Worm (Caenorhabditis elegans): ENCODE data around the gene com-1.

DNA sequence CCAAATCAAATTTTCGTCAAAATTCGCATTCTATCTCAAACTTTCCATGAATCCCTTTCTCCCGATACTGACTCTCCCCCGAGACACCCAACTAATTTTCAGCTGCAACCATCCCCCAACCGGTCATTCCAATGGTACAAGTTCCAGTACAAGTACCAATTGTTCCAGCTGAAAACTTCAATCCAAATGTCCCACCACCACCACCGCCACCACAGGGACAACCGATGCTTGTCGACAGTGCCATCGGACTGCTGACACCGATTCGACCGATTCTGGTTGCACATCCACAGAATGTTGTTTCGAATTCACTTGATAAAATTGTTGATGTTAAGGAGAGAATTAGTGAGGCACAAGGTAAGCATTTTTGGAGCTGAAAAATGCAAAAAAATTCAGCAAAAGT, 49.4 kb downstream of the com-1 start:
- TF ChIP-seq blmp-1 (tag; optimal IDR thresholded peaks at IDR 0.05) (no peak), lin-32 (GFP tag; optimal IDR thresholded peaks at IDR 0.05) (no peak), nhr-237 (tag; optimal IDR thresholded peaks at IDR 0.05) (no peak), nhr-12 (tag; optimal IDR thresholded peaks at IDR 0.05) (no peak), unc-62 (GFP tag; optimal IDR thresholded peaks at IDR 0.05) (no peak), pha-4 (tag; optimal IDR thresholded peaks at IDR 0.05) (no peak)

Data from whole organism, mixed stage, embryonic.